Worm (Caenorhabditis elegans) whole organism, L2 larva: ENCODE results near the gene gldi-4.

Experiments
- aly-2 ChIP-seq: fragments of 150-350 bp; optimal IDR thresholded peaks from 2 replicates; lab custom pipeline; 2014; ENCODE audit warnings: missing biosample characterization, missing genetic modification characterization
- ama-1 ChIP-seq: fragments of 150-350 bp; optimal IDR thresholded peaks from 2 replicates; lab custom pipeline; 2018; ENCODE audit warnings: inconsistent platforms
- ceh-82 ChIP-seq: fragments of 150-350 bp; optimal IDR thresholded peaks from 2 replicates; lab custom pipeline; 2014; ENCODE audit warnings: missing biosample characterization, missing genetic modification characterization
- dmd-4 ChIP-seq: sonication (generic microtip); optimal IDR thresholded peaks from 2 replicates; lab custom pipeline; 2017; ENCODE audit warnings: missing biosample characterization, missing genetic modification characterization
- egl-27 ChIP-seq: sonication (generic microtip); optimal IDR thresholded peaks from 3 replicates; lab custom pipeline; 2017; ENCODE audit warnings: missing biosample characterization, missing genetic modification reagents, missing genetic modification characterization
- mbf-1 ChIP-seq: sonication (generic microtip); optimal IDR thresholded peaks from 2 replicates; lab custom pipeline; 2017; ENCODE audit warnings: missing biosample characterization, missing genetic modification characterization
- mdl-1 ChIP-seq, 2 experiments: fragments of 150-350 bp in 1 of 2; sonication (generic microtip) in 1 of 2; optimal IDR thresholded peaks; 2 replicates each; lab custom pipeline; 2017; ENCODE audit warnings: missing biosample characterization in 2 of 2, missing genetic modification characterization in 2 of 2
- nhr-11 ChIP-seq: fragments of 150-350 bp; optimal IDR thresholded peaks from 2 replicates; lab custom pipeline; 2014; ENCODE audit warnings: missing biosample characterization, missing genetic modification characterization
- snpc-4 ChIP-seq: fragments of 150-350 bp; optimal IDR thresholded peaks from 2 replicates; lab custom pipeline; 2014; ENCODE audit warnings: missing biosample characterization, missing genetic modification characterization

ce11 chrIV:6984449-6985380 is 32.7 kb upstream of the gldi-4 start:
- TF ChIP-seq mdl-1 (tag; optimal IDR thresholded peaks at IDR 0.05; lab: Kevin White, UChicago), result no peak
- TF ChIP-seq ceh-82, result no peak
- TF ChIP-seq aly-2 (tag; lab: Kevin White, UChicago), result no peak
- no peak for TF ChIP-seq dmd-4 (tag; lab: Kevin White, UChicago)
- TF ChIP-seq mbf-1 (tag; lab: Kevin White, UChicago), result no peak
- no peak for TF ChIP-seq ama-1
- no peak for TF ChIP-seq nhr-11
- no peak for TF ChIP-seq egl-27 (tag; lab: Kevin White, UChicago)
- TF ChIP-seq snpc-4 (tag; lab: Kevin White, UChicago), result no peak
